Fruit fly (Drosophila melanogaster) whole organism, pupa: Measurements from ENCODE around the gene PIG-T.

Source experiments
- CG10348 ChIP-seq: fragments of 200-800 bp; sonication (Bioruptor generic); IDR thresholded peaks from 2 replicates; pipeline ENCODE4 v1.3.6; 2022; ENCODE audit warnings: missing biosample characterization, missing genetic modification characterization
- CG12605 ChIP-seq: fragments of 200-800 bp; sonication (Bioruptor generic); IDR thresholded peaks from 2 replicates; pipeline ENCODE4 v1.3.6; 2022; ENCODE audit warnings: missing biosample characterization, missing genetic modification characterization
- CG13204 ChIP-seq: fragments of 200-800 bp; sonication (Bioruptor generic); optimal IDR thresholded peaks from 2 replicates; lab custom pipeline; 2018; ENCODE audit warnings: missing biosample characterization, mild to moderate bottlenecking, missing genetic modification characterization, moderate library complexity
- CG14655 ChIP-seq: fragments of 200-800 bp; sonication (Bioruptor generic); optimal IDR thresholded peaks from 3 replicates; lab custom pipeline; 2017; ENCODE audit warnings: mild to moderate bottlenecking, missing biosample characterization, missing genetic modification reagents, missing genetic modification characterization
- CG15710 ChIP-seq: fragments of 200-800 bp; sonication (Bioruptor generic); optimal IDR thresholded peaks from 2 replicates; lab custom pipeline; 2018; ENCODE audit warnings: missing biosample characterization, mild to moderate bottlenecking, missing genetic modification characterization, moderate library complexity
- CG17806 ChIP-seq: fragments of 200-800 bp; sonication (Bioruptor generic); optimal IDR thresholded peaks from 2 replicates; lab custom pipeline; 2018; ENCODE audit warnings: missing biosample characterization, mild to moderate bottlenecking, missing genetic modification characterization, moderate library complexity
- CG32121 ChIP-seq: fragments of 200-800 bp; sonication (Bioruptor generic); IDR thresholded peaks from 2 replicates; pipeline ENCODE4 v1.3.6; 2022; ENCODE audit warnings: missing biosample characterization, missing genetic modification characterization
- CG34367 ChIP-seq: fragments of 200-800 bp; sonication (Bioruptor generic); optimal IDR thresholded peaks from 2 replicates; lab custom pipeline; 2018; ENCODE audit warnings: missing biosample characterization, mild to moderate bottlenecking, missing genetic modification characterization
- CG4496 ChIP-seq: fragments of 200-800 bp; sonication (Bioruptor generic); IDR thresholded peaks from 3 replicates; pipeline ENCODE4 v1.3.6; 2022; ENCODE audit warnings: missing biosample characterization, missing genetic modification characterization
- CG8159 ChIP-seq: fragments of 200-800 bp; sonication (Bioruptor generic); optimal IDR thresholded peaks from 3 replicates; lab custom pipeline; 2018; ENCODE audit warnings: missing biosample characterization, mild to moderate bottlenecking, missing genetic modification characterization, moderate library complexity
- CG8301 ChIP-seq: fragments of 200-800 bp; sonication (Bioruptor generic); optimal IDR thresholded peaks from 2 replicates; lab custom pipeline; 2018; ENCODE audit warnings: missing biosample characterization, mild to moderate bottlenecking, missing genetic modification characterization
- CG9948 ChIP-seq: fragments of 200-800 bp; sonication (Bioruptor generic); optimal IDR thresholded peaks from 2 replicates; lab custom pipeline; 2018; ENCODE audit warnings: missing biosample characterization, mild to moderate bottlenecking, missing genetic modification characterization, moderate library complexity
- D1 ChIP-seq: fragments of 200-800 bp; sonication (Bioruptor generic); optimal IDR thresholded peaks from 2 replicates; lab custom pipeline; 2018; ENCODE audit warnings: missing biosample characterization, mild to moderate bottlenecking, missing genetic modification characterization, moderate library complexity
- EcR ChIP-seq: fragments of 200-800 bp; sonication (Bioruptor generic); optimal IDR thresholded peaks from 3 replicates; lab custom pipeline; 2019; ENCODE audit warnings: missing biosample characterization, missing genetic modification characterization, mild to moderate bottlenecking, moderate library complexity, missing genetic modification reagents
- Ets98B ChIP-seq: fragments of 200-800 bp; sonication (Bioruptor generic); IDR thresholded peaks from 2 replicates; pipeline ENCODE4 v1.3.6; 2022; ENCODE audit warnings: missing biosample characterization, missing genetic modification characterization
- Pif1A ChIP-seq: fragments of 200-800 bp; sonication (Bioruptor generic); optimal IDR thresholded peaks from 3 replicates; lab custom pipeline; 2016; ENCODE audit warnings: missing biosample characterization, missing genetic modification characterization
- Pif1B ChIP-seq: fragments of 200-800 bp; sonication (Bioruptor generic); optimal IDR thresholded peaks from 3 replicates; lab custom pipeline; 2016; ENCODE audit warnings: missing biosample characterization, missing genetic modification characterization
- Snoo ChIP-seq: fragments of 200-800 bp; sonication (Bioruptor generic); optimal IDR thresholded peaks from 3 replicates; lab custom pipeline; 2017; ENCODE audit warnings: missing biosample characterization, mild to moderate bottlenecking, missing genetic modification characterization, inconsistent platforms
- fd96Ca ChIP-seq: fragments of 200-800 bp; sonication (Bioruptor generic); IDR thresholded peaks from 3 replicates; pipeline ENCODE4 v1.3.6; 2022; ENCODE audit warnings: missing biosample characterization, missing genetic modification characterization
- gl ChIP-seq: fragments of 200-800 bp; sonication (Bioruptor generic); optimal IDR thresholded peaks from 2 replicates; lab custom pipeline; 2018; ENCODE audit warnings: missing biosample characterization, mild to moderate bottlenecking, missing genetic modification characterization
- rn ChIP-seq: fragments of 200-800 bp; sonication (Bioruptor generic); IDR thresholded peaks from 2 replicates; pipeline ENCODE4 v1.3.6; 2022; ENCODE audit warnings: missing biosample characterization, missing genetic modification characterization

PIG-T gene

DNA sequence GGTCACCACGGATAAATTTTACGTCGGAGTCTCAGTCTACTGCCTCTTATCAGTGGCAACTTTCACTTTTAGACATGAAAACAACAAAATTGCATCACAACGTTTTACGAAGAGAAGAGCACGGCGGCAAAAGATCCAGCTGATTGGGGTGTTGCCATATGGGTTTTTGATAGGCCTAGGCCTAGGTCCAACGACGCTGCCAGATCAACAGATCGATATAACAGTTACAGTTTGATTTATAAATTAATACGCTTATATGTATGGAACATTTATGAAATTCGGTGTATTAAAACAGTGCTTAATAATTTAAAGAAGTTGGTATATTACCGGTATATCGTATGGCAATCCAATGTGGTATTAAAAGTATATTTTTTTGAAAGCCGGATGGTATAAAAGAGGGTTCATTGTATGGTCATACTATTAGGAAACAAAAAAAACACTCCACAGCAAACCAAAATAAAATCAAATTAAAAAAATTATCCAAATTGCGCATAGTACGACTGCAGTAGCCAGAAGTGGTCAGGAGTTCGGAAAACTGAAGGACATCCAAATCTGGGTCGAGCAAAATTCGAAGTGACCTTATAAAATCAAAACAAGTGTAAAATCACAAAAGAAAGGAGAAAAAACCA, 29.7 kb upstream of the PIG-T start, which contains the start of gene CG1440:
CG1440 (plus strand) TSS at position 402 of the 629 bp plus-strand sequence.
- TF ChIP-seq CG8159 (tag; lab: Kevin White, UChicago) (no peak), CG12605 (GFP tag; lab: Robert Waterston, UW) (peak; percentile 11; the same call in 1 of the 2 replicates), EcR (GFP tag; lab: Kevin White, UChicago) (no peak), CG8301 (tag; lab: Kevin White, UChicago) (no peak), CG13204 (GFP tag; lab: Kevin White, UChicago) (no peak), CG14655 (GFP tag; lab: Kevin White, UChicago) (no peak), CG32121 (GFP tag; lab: Robert Waterston, UW) (peak; percentile 30; the same call in 1 of the 2 replicates), Ets98B (GFP tag; lab: Robert Waterston, UW) (peak; percentile 18; the same call in 1 of the 2 replicates), gl (tag; lab: Kevin White, UChicago) (no peak), Pif1B (GFP tag; lab: Kevin White, UChicago) (no peak), CG15710 (peak; percentile 34), CG34367 (peak; percentile 49), Snoo (tag; lab: Kevin White, UChicago) (peak; percentile 6), D1 (tag; lab: Kevin White, UChicago) (no peak), CG10348 (GFP tag; lab: Robert Waterston, UW) (no peak), CG9948 (no peak), Pif1A (no peak), CG17806 (peak; percentile 32), CG4496 (GFP tag; lab: Robert Waterston, UW) (peak; percentile 10; the same call in 1 of the 3 replicates), fd96Ca (GFP tag; lab: Robert Waterston, UW) (0 out of 3 replicates have a peak, but pooled peaks have one; percentile 23), rn (GFP tag; lab: Robert Waterston, UW) (no peak)

- TF ChIP-seq rn (GFP tag; lab: Robert Waterston, UW): no peak
- no peak for TF ChIP-seq CG17806
- no peak for TF ChIP-seq Ets98B (GFP tag; lab: Robert Waterston, UW)
- no peak for TF ChIP-seq fd96Ca (GFP tag; lab: Robert Waterston, UW)
- TF ChIP-seq CG12605 (GFP tag; lab: Robert Waterston, UW): no peak
Measured at dm6 chrX:8433709-8434108, 26.6 kb upstream of the PIG-T start, which contains the start of gene CG32712. Gene CG32712 (minus strand): TSS chrX:8433809.

DNA sequence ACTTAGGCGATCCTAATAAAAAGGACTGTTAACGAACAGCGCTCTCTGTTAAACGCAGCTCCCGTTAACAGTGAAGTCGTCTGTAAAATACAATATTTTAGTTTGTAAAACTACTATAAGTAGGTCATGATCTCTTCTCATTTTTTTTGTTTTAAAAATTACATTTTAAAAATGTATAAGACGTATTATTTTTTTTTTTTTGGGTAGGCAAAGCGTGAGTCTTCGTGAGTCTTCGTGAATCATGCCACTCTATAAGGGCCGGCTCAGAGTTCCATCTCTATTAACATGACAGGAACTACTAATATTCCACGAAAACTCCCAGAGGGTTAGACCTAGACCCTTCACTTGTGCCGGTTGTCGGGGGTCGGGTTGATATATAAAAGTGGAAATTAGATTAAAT, 15.6 kb upstream of the PIG-T start:
- TF ChIP-seq CG8301 (tag; lab: Kevin White, UChicago) (no peak), Pif1A (no peak), CG4496 (GFP tag; lab: Robert Waterston, UW) (no peak), CG8159 (tag; lab: Kevin White, UChicago) (no peak), gl (tag; lab: Kevin White, UChicago) (no peak), D1 (tag; lab: Kevin White, UChicago) (no peak)

DNA sequence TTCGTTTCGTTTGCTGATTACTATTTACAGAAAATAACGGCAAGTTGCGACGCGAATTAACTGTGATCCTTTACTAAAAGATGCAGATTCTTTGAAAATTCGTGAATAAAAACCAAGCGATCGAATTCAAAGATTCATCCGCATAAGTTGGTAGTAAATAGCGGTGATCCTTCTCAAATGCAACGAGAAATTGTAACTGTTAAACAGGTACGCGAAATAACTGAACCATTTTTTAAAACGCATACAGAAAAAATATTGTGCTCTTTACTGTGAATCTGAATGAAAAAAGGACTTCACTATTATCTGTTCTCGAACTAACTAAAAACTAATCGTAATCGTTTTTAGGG, 14.4 kb upstream of the PIG-T start:
- TF ChIP-seq gl (tag; lab: Kevin White, UChicago): no peak

DNA sequence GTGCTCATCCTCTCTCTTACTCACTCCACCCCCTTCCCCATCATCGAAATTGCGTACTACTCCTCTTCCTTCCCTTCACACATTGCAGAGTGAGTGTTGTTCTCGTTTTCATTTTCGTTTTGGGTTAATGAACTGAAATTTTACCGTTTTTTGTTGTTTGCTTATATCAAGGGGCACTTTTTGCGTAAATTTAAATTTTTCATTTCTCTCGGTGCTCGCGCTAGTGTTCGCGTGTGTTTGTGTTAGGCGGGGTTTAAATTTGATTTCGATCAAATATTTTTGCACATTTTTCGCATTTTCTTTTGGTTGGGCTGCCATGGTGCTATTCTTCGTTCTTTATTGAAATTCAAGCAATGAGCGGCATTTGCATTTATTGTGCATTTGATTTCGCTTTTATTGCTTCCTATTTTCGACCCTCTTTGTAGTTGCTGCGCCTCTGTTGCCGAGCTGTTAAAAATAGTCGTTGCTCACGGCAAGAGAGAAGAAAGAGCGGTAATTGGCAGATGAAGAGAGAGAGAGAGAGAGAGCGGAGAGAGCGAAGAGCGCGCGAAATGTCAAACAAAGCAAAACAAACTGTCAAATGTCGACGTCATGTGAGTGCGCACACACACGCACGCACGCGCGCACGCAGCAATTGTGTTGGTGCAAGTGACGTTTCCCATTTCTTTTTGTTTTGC, 13.8 kb upstream of the PIG-T start:
- TF ChIP-seq Pif1B (GFP tag; lab: Kevin White, UChicago) (no peak), CG9948 (peak; percentile 16), CG12605 (GFP tag; lab: Robert Waterston, UW) (peak; percentile 96), CG15710 (peak; percentile 29), CG34367 (peak; percentile 69), CG17806 (peak; percentile 3), CG8301 (tag; lab: Kevin White, UChicago) (peak; percentile 40), EcR (GFP tag; lab: Kevin White, UChicago) (peak; percentile 87), Pif1A (peak; percentile 72), gl (tag; lab: Kevin White, UChicago) (peak; percentile 90), CG10348 (GFP tag; lab: Robert Waterston, UW) (no peak), CG13204 (GFP tag; lab: Kevin White, UChicago) (peak; percentile 81), rn (GFP tag; lab: Robert Waterston, UW) (no peak), CG14655 (GFP tag; lab: Kevin White, UChicago) (no peak), CG32121 (GFP tag; lab: Robert Waterston, UW) (peak; percentile 71), CG4496 (GFP tag; lab: Robert Waterston, UW) (peak; percentile 88), Snoo (tag; lab: Kevin White, UChicago) (no peak), fd96Ca (GFP tag; lab: Robert Waterston, UW) (no peak; the same call in none of the 3 replicates), Ets98B (GFP tag; lab: Robert Waterston, UW) (peak; percentile 92), CG8159 (tag; lab: Kevin White, UChicago) (peak; percentile 33), D1 (tag; lab: Kevin White, UChicago) (peak; percentile 31)

DNA sequence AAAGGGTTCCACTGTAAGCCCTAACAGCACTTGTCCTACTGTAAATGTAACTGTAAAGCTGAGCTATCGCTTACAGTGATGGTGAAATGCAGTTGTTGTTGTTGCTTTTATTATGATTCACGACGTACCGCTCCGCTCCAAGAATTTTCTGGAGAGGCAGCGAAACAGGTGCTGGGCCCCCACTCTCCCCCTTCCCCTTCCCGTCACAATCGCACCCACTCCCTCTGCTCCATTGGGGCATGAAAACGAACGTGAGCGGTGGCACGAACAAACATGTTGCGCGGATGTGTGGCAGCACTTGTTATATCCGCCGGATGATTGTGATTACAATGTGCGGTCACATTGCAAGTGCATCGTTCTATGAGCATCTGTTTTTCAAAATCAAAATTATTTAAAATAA, 12.5 kb upstream of the PIG-T start:
- TF ChIP-seq CG13204 (GFP tag; lab: Kevin White, UChicago) (peak; percentile 67), CG10348 (GFP tag; lab: Robert Waterston, UW) (no peak)
- TF ChIP-seq, all 21 proteins: peak for 1
